Worm (Caenorhabditis elegans) whole organism, young adult: ENCODE measurements around the gene gpdh-2.

Experiments used
- nfyb-1 ChIP-seq: fragments of 200-800 bp; sonication (Bioruptor generic); IDR thresholded peaks from 2 replicates; pipeline ENCODE4 v1.3.6; 2022; ENCODE audit warnings: missing genetic modification reagents, missing genetic modification characterization, missing compliant biosample characterization
- snpc-4 ChIP-seq, 5 experiments: fragments of 150-350 bp in 1 of 5; sonication (generic microtip) in 4 of 5; optimal IDR thresholded peaks; 2 replicates each; lab custom pipeline; 2014 to 2018; ENCODE audit warnings: missing genetic modification characterization in 5 of 5, missing biosample characterization in 3 of 5, antibody characterized with exemption in 2 of 5, mild to moderate bottlenecking in 2 of 5, missing compliant biosample characterization in 2 of 5, missing genotype in 2 of 5, moderate library complexity in 2 of 5, missing genetic modification reagents in 1 of 5
- unc-130 ChIP-seq: sonication (generic microtip); optimal IDR thresholded peaks from 2 replicates; lab custom pipeline; 2016; ENCODE audit warnings: missing genetic modification reagents, missing genetic modification characterization, missing compliant biosample characterization
- ztf-25 ChIP-seq: fragments of 200-800 bp; sonication (Bioruptor generic); IDR thresholded peaks from 2 replicates; pipeline ENCODE4 v1.3.6; 2022; ENCODE audit warnings: missing genetic modification reagents, missing genetic modification characterization, missing compliant biosample characterization

DNA sequence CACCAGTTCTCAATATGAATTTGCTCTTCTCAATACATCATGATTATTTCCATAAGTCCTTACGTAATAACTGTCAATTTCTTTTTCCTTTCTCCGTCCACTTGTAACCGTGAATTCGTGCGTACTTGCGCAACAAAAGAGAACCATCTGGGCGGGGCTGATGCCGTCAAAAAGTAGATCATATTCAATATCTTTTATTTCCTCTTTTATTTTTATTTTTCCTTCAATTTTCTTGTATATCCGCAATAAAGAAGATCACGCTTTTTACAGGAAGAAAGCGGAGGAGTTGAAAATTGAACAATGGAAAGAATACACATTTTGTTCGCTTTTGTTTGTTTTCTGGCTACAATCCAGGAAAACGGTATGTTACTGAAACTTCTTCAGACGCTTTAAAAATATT is 33.9 kb upstream of the gpdh-2 start, which contains the start of gene mam-7:
- TF ChIP-seq snpc-4 (GFP tag; optimal IDR thresholded peaks at IDR 0.05; lab: Kevin White, UChicago) (no peak), snpc-4 (tag; optimal IDR thresholded peaks at IDR 0.05; lab: Kevin White, UChicago) (no peak), unc-130 (GFP tag; lab: Kevin White, UChicago) (no peak), nfyb-1 (no peak), ztf-25 (GFP tag; lab: Robert Waterston, UW) (no peak)
